Worm (Caenorhabditis elegans) whole organism, L4/young adult: Measurements from ENCODE around the gene unc-64.

Source experiments
- W03F9.2 ChIP-seq: fragments of 150-350 bp; optimal IDR thresholded peaks from 2 replicates; lab custom pipeline; 2014; ENCODE audit warnings: missing biosample characterization, missing genetic modification characterization
- him-1 ChIP-seq: sonication (generic microtip); optimal IDR thresholded peaks from 2 replicates; lab custom pipeline; 2016; ENCODE audit warnings: missing genotype, missing genetic modification reagents, missing genetic modification characterization, missing compliant biosample characterization

DNA sequence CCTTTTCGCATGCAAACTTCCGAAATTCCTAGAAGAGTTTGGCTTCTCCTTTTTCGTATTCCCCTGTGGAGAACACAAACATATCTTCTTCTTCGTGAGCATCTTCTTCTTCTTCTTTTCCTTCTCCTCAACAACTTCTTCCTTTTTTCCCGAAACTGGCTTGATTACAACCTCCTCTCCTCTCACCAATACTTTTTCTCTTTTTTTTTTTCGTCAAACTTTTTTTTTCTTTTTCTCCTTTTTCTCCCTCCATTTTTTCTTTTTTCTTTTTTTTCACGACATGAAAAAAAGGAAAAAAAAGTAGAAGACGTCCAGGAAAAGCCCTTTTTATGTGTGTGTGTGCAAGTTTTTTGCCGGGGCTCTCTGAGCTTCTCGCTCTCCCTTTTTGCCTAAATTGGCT, 6.2 kb upstream of the unc-64 start:
- TF ChIP-seq him-1 (tag; lab: Kevin White, UChicago) (peak; percentile 30), W03F9.2 (tag; lab: Kevin White, UChicago) (no peak)
